Worm (Caenorhabditis elegans) whole organism, L3 larva: Measurements from ENCODE around the gene par-4.

ENCODE experiments used
- R02D3.7 ChIP-seq: fragments of 150-350 bp; optimal IDR thresholded peaks from 2 replicates; lab custom pipeline; 2014; ENCODE audit warnings: missing biosample characterization, missing genetic modification characterization
- ZK546.5 ChIP-seq: sonication (generic microtip); optimal IDR thresholded peaks from 2 replicates; lab custom pipeline; 2017; ENCODE audit warnings: missing biosample characterization, missing genetic modification characterization
- aly-2 ChIP-seq: fragments of 150-350 bp; optimal IDR thresholded peaks from 2 replicates; lab custom pipeline; 2014; ENCODE audit warnings: missing biosample characterization, missing genetic modification characterization
- ceh-28 ChIP-seq: fragments of 150-350 bp; optimal IDR thresholded peaks from 2 replicates; lab custom pipeline; 2014; ENCODE audit warnings: missing biosample characterization, missing genetic modification reagents, missing genetic modification characterization
- ceh-9 ChIP-seq: sonication (generic microtip); optimal IDR thresholded peaks from 2 replicates; lab custom pipeline; 2018; ENCODE audit warnings: missing biosample characterization, missing genetic modification characterization
- daf-12 ChIP-seq: fragments of 150-350 bp; optimal IDR thresholded peaks from 2 replicates; lab custom pipeline; 2014; ENCODE audit warnings: missing biosample characterization, missing genetic modification reagents, missing genetic modification characterization
- egl-27 ChIP-seq: sonication (generic microtip); optimal IDR thresholded peaks from 4 replicates; lab custom pipeline; 2017; ENCODE audit warnings: missing biosample characterization, missing genetic modification reagents, missing genetic modification characterization
- elt-1 ChIP-seq: fragments of 150-350 bp; optimal IDR thresholded peaks from 2 replicates; lab custom pipeline; 2014; ENCODE audit warnings: missing biosample characterization, missing genetic modification characterization
- elt-2 ChIP-seq: sonication (generic microtip); optimal IDR thresholded peaks from 2 replicates; lab custom pipeline; 2016; ENCODE audit warnings: missing genetic modification reagents, mild to moderate bottlenecking, missing genetic modification characterization, missing compliant biosample characterization
- elt-3 ChIP-seq, 3 experiments: fragments of 150-350 bp in 1 of 3; sonication (generic microtip) in 2 of 3; optimal IDR thresholded peaks; 2 replicates in 2 of 3; 4 replicates in 1 of 3; lab custom pipeline; 2014 to 2017; ENCODE audit warnings: missing biosample characterization in 3 of 3, missing genetic modification characterization in 3 of 3
- eor-1 ChIP-seq, 2 experiments: fragments of 150-350 bp; optimal IDR thresholded peaks; 2 replicates each; lab custom pipeline; 2014 to 2018; ENCODE audit warnings: missing biosample characterization in 2 of 2, missing genetic modification characterization in 2 of 2
- fkh-10 ChIP-seq: sonication (generic microtip); optimal IDR thresholded peaks from 2 replicates; lab custom pipeline; 2017; ENCODE audit warnings: missing biosample characterization, missing genetic modification reagents, missing genetic modification characterization
- fkh-2 ChIP-seq: fragments of 150-350 bp; optimal IDR thresholded peaks from 2 replicates; lab custom pipeline; 2014; ENCODE audit warnings: missing biosample characterization, missing genetic modification reagents, missing genetic modification characterization
- fos-1 ChIP-seq: fragments of 150-350 bp; optimal IDR thresholded peaks from 2 replicates; lab custom pipeline; 2014; ENCODE audit warnings: missing biosample characterization, missing genetic modification characterization
- hmg-11 ChIP-seq: sonication (generic microtip); optimal IDR thresholded peaks from 2 replicates; lab custom pipeline; 2016; ENCODE audit warnings: missing genetic modification characterization, missing compliant biosample characterization
- lin-15B ChIP-seq: fragments of 150-350 bp; optimal IDR thresholded peaks from 2 replicates; lab custom pipeline; 2014; ENCODE audit warnings: missing biosample characterization, missing genetic modification characterization
- lin-39 ChIP-seq: fragments of 150-350 bp; optimal IDR thresholded peaks from 2 replicates; lab custom pipeline; 2018; ENCODE audit warnings: missing biosample characterization, missing genetic modification reagents, missing genetic modification characterization
- lsy-12 ChIP-seq: sonication (generic microtip); optimal IDR thresholded peaks from 2 replicates; lab custom pipeline; 2016; ENCODE audit warnings: mild to moderate bottlenecking, missing genetic modification characterization, missing compliant biosample characterization
- mdl-1 ChIP-seq: fragments of 150-350 bp; optimal IDR thresholded peaks from 2 replicates; lab custom pipeline; 2014; ENCODE audit warnings: missing biosample characterization, missing genetic modification characterization
- mml-1 ChIP-seq: fragments of 150-350 bp; sonication (generic microtip); optimal IDR thresholded peaks from 3 replicates; lab custom pipeline; 2014; ENCODE audit warnings: missing biosample characterization, missing genetic modification characterization
- nfya-1 ChIP-seq: sonication (generic microtip); optimal IDR thresholded peaks from 2 replicates; lab custom pipeline; 2017; ENCODE audit warnings: missing genetic modification characterization, mild to moderate bottlenecking, missing compliant biosample characterization, antibody characterized with exemption, moderate library complexity; ENCODE audit not compliant: insufficient read depth
- nhr-11 ChIP-seq: fragments of 150-350 bp; optimal IDR thresholded peaks from 2 replicates; lab custom pipeline; 2014; ENCODE audit warnings: missing biosample characterization, missing genetic modification characterization
- nhr-23 ChIP-seq: fragments of 150-350 bp; optimal IDR thresholded peaks from 2 replicates; lab custom pipeline; 2014; ENCODE audit warnings: missing biosample characterization, missing genetic modification reagents, missing genetic modification characterization
- nhr-237 ChIP-seq: fragments of 150-350 bp; optimal IDR thresholded peaks from 2 replicates; lab custom pipeline; 2014; ENCODE audit warnings: missing biosample characterization, missing genetic modification characterization
- nhr-28 ChIP-seq: fragments of 150-350 bp; optimal IDR thresholded peaks from 2 replicates; lab custom pipeline; 2014; ENCODE audit warnings: missing biosample characterization, missing genetic modification characterization
- nhr-43 ChIP-seq: sonication (generic microtip); optimal IDR thresholded peaks from 2 replicates; lab custom pipeline; 2016; ENCODE audit warnings: mild to moderate bottlenecking, missing genetic modification characterization, missing compliant biosample characterization; ENCODE audit not compliant: poor library complexity, severe bottlenecking
- nhr-67 ChIP-seq: fragments of 150-350 bp; optimal IDR thresholded peaks from 2 replicates; lab custom pipeline; 2014; ENCODE audit warnings: missing biosample characterization, missing genetic modification characterization
- nhr-76 ChIP-seq: fragments of 150-350 bp; sonication (generic microtip); optimal IDR thresholded peaks from 5 replicates; lab custom pipeline; 2014; ENCODE audit warnings: missing biosample characterization, missing genetic modification characterization
- nhr-77 ChIP-seq: fragments of 150-350 bp; optimal IDR thresholded peaks from 2 replicates; lab custom pipeline; 2014; ENCODE audit warnings: missing biosample characterization, missing genetic modification characterization
- pha-4 ChIP-seq: fragments of 150-350 bp; optimal IDR thresholded peaks from 2 replicates; lab custom pipeline; 2014; ENCODE audit warnings: missing biosample characterization, missing genetic modification reagents, missing genetic modification characterization
- sea-2 ChIP-seq: fragments of 150-350 bp; sonication (generic microtip); optimal IDR thresholded peaks from 4 replicates; lab custom pipeline; 2014; ENCODE audit warnings: missing biosample characterization, missing genetic modification reagents, missing genetic modification characterization
- skn-1 ChIP-seq: fragments of 150-350 bp; optimal IDR thresholded peaks from 2 replicates; lab custom pipeline; 2014; ENCODE audit warnings: missing biosample characterization, missing genetic modification characterization
- unc-39 ChIP-seq: sonication (generic microtip); optimal IDR thresholded peaks from 4 replicates; lab custom pipeline; 2017; ENCODE audit warnings: missing biosample characterization, missing genetic modification characterization
- unc-62 ChIP-seq: fragments of 150-350 bp; sonication (generic microtip); optimal IDR thresholded peaks from 4 replicates; lab custom pipeline; 2014; ENCODE audit warnings: missing biosample characterization, missing genetic modification reagents, missing genetic modification characterization
- zag-1 ChIP-seq: fragments of 150-350 bp; optimal IDR thresholded peaks from 2 replicates; lab custom pipeline; 2014; ENCODE audit warnings: missing biosample characterization, missing genetic modification characterization
- ztf-11 ChIP-seq: fragments of 150-350 bp; optimal IDR thresholded peaks from 2 replicates; lab custom pipeline; 2014; ENCODE audit warnings: missing biosample characterization, missing genetic modification characterization
- ztf-4 ChIP-seq: fragments of 150-350 bp; optimal IDR thresholded peaks from 2 replicates; lab custom pipeline; 2014; ENCODE audit warnings: missing biosample characterization, missing genetic modification characterization

Gene par-4

ce11 chrV:18086783-18087182 lies 11.7 kb upstream of the par-4 start, which contains the start of gene slr-2:
TSS of gene slr-2 (plus strand) at chrV:18087123.
- TF ChIP-seq elt-3 (tag; optimal IDR thresholded peaks at IDR 0.05; lab: Kevin White, UChicago) (no peak), unc-62 (GFP tag; lab: Kevin White, UChicago) (no peak), sea-2 (no peak), aly-2 (tag; lab: Kevin White, UChicago) (no peak), nhr-28 (no peak), mml-1 (tag; lab: Kevin White, UChicago) (no peak), mdl-1 (tag; lab: Kevin White, UChicago) (no peak), fkh-10 (GFP tag; lab: Kevin White, UChicago) (no peak), eor-1 (tag; optimal IDR thresholded peaks at IDR 0.05; lab: Kevin White, UChicago) (no peak), nhr-23 (tag; lab: Kevin White, UChicago) (peak; percentile 8), egl-27 (tag; lab: Kevin White, UChicago) (no peak), nfya-1 (peak; percentile 65), skn-1 (no peak), ZK546.5 (tag; lab: Kevin White, UChicago) (no peak), nhr-43 (tag; lab: Kevin White, UChicago) (no peak), ceh-28 (tag; lab: Kevin White, UChicago) (no peak), unc-39 (tag; lab: Kevin White, UChicago) (no peak), nhr-67 (tag; lab: Kevin White, UChicago) (no peak), nhr-237 (tag; lab: Kevin White, UChicago) (no peak), R02D3.7 (no peak), lin-15B (tag; lab: Kevin White, UChicago) (peak; percentile 65), lsy-12 (tag; lab: Kevin White, UChicago) (no peak), pha-4 (tag; lab: Kevin White, UChicago) (peak; percentile 60), elt-2 (tag; lab: Kevin White, UChicago) (no peak), elt-1 (tag; lab: Kevin White, UChicago) (no peak), nhr-11 (tag; lab: Kevin White, UChicago) (no peak)

- TF ChIP-seq skn-1 (no peak), elt-2 (tag; lab: Kevin White, UChicago) (no peak), ztf-4 (tag; lab: Kevin White, UChicago) (no peak), unc-39 (tag; lab: Kevin White, UChicago) (no peak)
- TF ChIP-seq, all 47 proteins: peak for 0
Measured at ce11 chrV:18091216-18091615, 7.3 kb upstream of the par-4 start.

- TF ChIP-seq ceh-9 (tag; lab: Kevin White, UChicago) (no peak), nhr-76 (tag; lab: Kevin White, UChicago) (no peak), mml-1 (tag; lab: Kevin White, UChicago) (no peak), elt-3 (tag; optimal IDR thresholded peaks at IDR 0.05; lab: Kevin White, UChicago) (no peak), nhr-23 (tag; lab: Kevin White, UChicago) (no peak), fos-1 (tag; lab: Kevin White, UChicago) (no peak), R02D3.7 (no peak), pha-4 (tag; lab: Kevin White, UChicago) (no peak), lsy-12 (tag; lab: Kevin White, UChicago) (no peak), unc-39 (tag; lab: Kevin White, UChicago) (no peak), nhr-11 (tag; lab: Kevin White, UChicago) (no peak), hmg-11 (no peak), nhr-77 (tag; lab: Kevin White, UChicago) (no peak), ztf-11 (tag; lab: Kevin White, UChicago) (no peak), mdl-1 (tag; lab: Kevin White, UChicago) (no peak), zag-1 (no peak), lin-15B (tag; lab: Kevin White, UChicago) (no peak), fkh-10 (GFP tag; lab: Kevin White, UChicago) (no peak)
Measured at ce11 chrV:18093941-18094340, 4.5 kb upstream of the par-4 start.

DNA sequence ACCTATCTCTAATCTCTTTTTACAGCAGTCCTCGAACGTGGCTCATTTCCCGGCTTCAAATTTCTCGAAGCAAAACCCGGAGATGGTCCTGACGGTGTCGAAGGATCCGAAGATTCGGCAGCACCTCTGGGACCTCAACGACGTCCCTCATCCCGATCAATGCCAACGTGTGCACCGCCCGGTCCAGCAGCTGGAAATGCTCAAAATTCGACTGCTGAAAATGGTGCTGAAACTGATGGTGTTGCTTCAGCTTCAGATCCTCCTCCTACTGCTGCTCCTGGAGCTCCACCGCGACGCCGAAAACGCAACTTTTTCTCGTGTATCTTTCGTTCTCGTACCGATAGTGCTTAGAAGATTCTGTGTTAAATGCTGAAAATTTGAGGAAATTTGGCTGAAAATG lies 7.6 kb downstream of the par-4 start:
- TF ChIP-seq nhr-77 (tag; lab: Kevin White, UChicago), result no peak
- TF ChIP-seq egl-27 (tag; lab: Kevin White, UChicago), result no peak
- no peak for TF ChIP-seq fkh-2 (tag; lab: Kevin White, UChicago)
- TF ChIP-seq lin-39, result no peak
- no peak for TF ChIP-seq daf-12
- TF ChIP-seq unc-39 (tag; lab: Kevin White, UChicago), result no peak
- TF ChIP-seq skn-1, result no peak
- TF ChIP-seq elt-1 (tag; lab: Kevin White, UChicago), result no peak
